Fruit fly (Drosophila melanogaster) whole organism, adult: ENCODE data around the gene Edem2.

Source experiments
- CG11617 ChIP-seq: fragments of 200-800 bp; sonication (Bioruptor generic); optimal IDR thresholded peaks from 2 replicates; lab custom pipeline; 2017; ENCODE audit warnings: mild to moderate bottlenecking, missing biosample characterization, missing genetic modification reagents, missing genetic modification characterization
- CG12768 ChIP-seq: fragments of 200-800 bp; sonication (Bioruptor generic); optimal IDR thresholded peaks from 2 replicates; lab custom pipeline; 2017; ENCODE audit warnings: missing biosample characterization, missing genetic modification characterization, mild to moderate bottlenecking, moderate library complexity, missing genetic modification reagents
- CG5204 ChIP-seq: fragments of 200-800 bp; sonication (Bioruptor generic); optimal IDR thresholded peaks from 2 replicates; lab custom pipeline; 2016; ENCODE audit warnings: missing biosample characterization, missing genetic modification characterization
- Clk ChIP-seq: fragments of 200-800 bp; sonication (Bioruptor generic); optimal IDR thresholded peaks from 2 replicates; lab custom pipeline; 2017; ENCODE audit warnings: missing biosample characterization, missing genetic modification characterization
- cic ChIP-seq: fragments of 200-800 bp; sonication (Bioruptor generic); optimal IDR thresholded peaks from 2 replicates; lab custom pipeline; 2017; ENCODE audit warnings: missing biosample characterization, mild to moderate bottlenecking, missing genetic modification characterization, moderate library complexity
- ovo ChIP-seq: fragments of 200-800 bp; sonication (Bioruptor generic); optimal IDR thresholded peaks from 2 replicates; lab custom pipeline; 2016; ENCODE audit warnings: missing biosample characterization, missing genetic modification characterization

dm6 chr2L:13145035-13145683 lies 46.8 kb upstream of the Edem2 start:
- TF ChIP-seq Clk (no peak), cic (no peak), CG11617 (GFP tag; lab: Kevin White, UChicago) (no peak), ovo (no peak), CG5204 (GFP tag; lab: Kevin White, UChicago) (no peak), CG12768 (GFP tag; lab: Kevin White, UChicago) (no peak)
